Fruit fly (Drosophila melanogaster): Measurements from ENCODE around the gene TfIIEbeta.

DNA sequence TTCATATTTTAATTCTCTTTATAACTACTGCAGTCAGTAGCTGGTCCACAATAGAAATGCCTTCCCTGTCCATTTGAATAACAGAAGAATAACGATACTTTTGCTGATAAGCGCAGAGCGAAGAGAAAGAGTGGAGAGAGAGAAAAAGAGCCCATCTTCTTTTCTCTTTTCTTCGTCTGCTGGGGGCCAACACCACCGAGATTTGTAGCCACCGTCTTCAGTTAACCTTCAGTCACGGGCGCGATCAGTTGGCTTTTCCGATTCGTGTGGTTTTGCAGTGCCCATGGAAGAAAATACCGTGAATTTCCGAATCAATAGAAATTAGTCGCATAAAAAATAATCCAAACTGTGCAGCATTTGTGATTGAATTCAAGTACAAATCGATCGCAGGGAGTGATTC, 23.3 kb upstream of the TfIIEbeta start, which contains the start of gene CG1273:
- TF ChIP-seq Hey (tag; optimal IDR thresholded peaks at IDR 0.05) (no peak), zfh1 (GFP tag; IDR thresholded peaks at IDR 0.05) (no peak), CG3163 (GFP tag; optimal IDR thresholded peaks at IDR 0.05) (peak; percentile 67), CG2120 (GFP tag; optimal IDR thresholded peaks at IDR 0.05) (no peak), Awh (GFP tag; IDR thresholded peaks at IDR 0.05) (no peak), Asciz (GFP tag; optimal IDR thresholded peaks at IDR 0.05) (no peak), abd-A (tag; optimal IDR thresholded peaks at IDR 0.05) (no peak), Aef1 (GFP tag; IDR thresholded peaks at IDR 0.05) (no peak), gro (GFP tag; optimal IDR thresholded peaks at IDR 0.05) (no peak), hkb (optimal IDR thresholded peaks at IDR 0.05) (no peak), hkb (GFP tag; IDR thresholded peaks at IDR 0.05) (no peak), CG3065 (GFP tag; optimal IDR thresholded peaks at IDR 0.05) (no peak), CG42726 (GFP tag; IDR thresholded peaks at IDR 0.05; ENCODE audit: partially characterized antibody) (no peak), CG14050 (GFP tag; IDR thresholded peaks at IDR 0.05) (no peak), Bdp1 (GFP tag; optimal IDR thresholded peaks at IDR 0.05) (no peak)
